Worm (Caenorhabditis elegans): ENCODE data around the gene mod-1.
A peak's percentile ranks its signal among the peaks of the same experiment; 100 is the strongest.

The mod-1 gene

DNA sequence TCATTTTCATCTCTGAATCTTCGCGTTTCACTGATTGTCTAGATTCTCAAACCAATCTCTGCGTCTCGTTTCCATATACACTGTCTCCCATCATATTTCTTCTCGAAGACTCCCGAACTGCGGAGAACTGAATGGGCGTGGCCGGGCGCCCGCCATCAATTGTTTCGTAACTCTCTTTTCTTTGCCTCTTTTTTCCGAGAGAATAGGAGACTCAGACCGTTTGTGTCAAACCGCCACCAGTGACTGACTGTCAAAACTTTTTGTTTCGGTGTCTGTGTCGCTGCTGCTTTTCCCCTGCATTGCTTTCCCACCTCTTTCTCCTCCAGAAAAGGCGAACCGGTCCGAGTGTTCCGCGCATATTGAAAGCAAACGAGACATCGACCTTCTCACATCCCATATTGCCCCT lies 22.3 kb upstream of the mod-1 start, which contains the start of gene unc-23 (continued):
- peak; percentile 77 to 96 for TF ChIP-seq daf-16 (GFP tag; optimal IDR thresholded peaks at IDR 0.05)
- TF ChIP-seq daf-16 (tag; optimal IDR thresholded peaks at IDR 0.05), result peak; percentile 78
- no peak for TF ChIP-seq unc-130 (GFP tag; optimal IDR thresholded peaks at IDR 0.05)
- TF ChIP-seq daf-19 (GFP tag; conservative IDR thresholded peaks at IDR 0.05), result no peak
- TF ChIP-seq hmg-1.1 (GFP tag; IDR thresholded peaks at IDR 0.05), result peak; percentile 74
- TF ChIP-seq ama-1 (optimal IDR thresholded peaks at IDR 0.05), result peak; percentile 65
- no peak for TF ChIP-seq fkh-10 (GFP tag; optimal IDR thresholded peaks at IDR 0.05)
- TF ChIP-seq lin-39 (tag; optimal IDR thresholded peaks at IDR 0.05), result no peak
- TF ChIP-seq ceh-20 (GFP tag; IDR thresholded peaks at IDR 0.05), result peak; percentile 76; the same call in 1 of the 2 replicates
- TF ChIP-seq mdt-29 (GFP tag; IDR thresholded peaks at IDR 0.05), result peak; percentile 99
- peak; percentile 86 for TF ChIP-seq tra-1 (GFP tag; IDR thresholded peaks at IDR 0.05)
- TF ChIP-seq jun-1 (tag; optimal IDR thresholded peaks at IDR 0.05), result peak; percentile 76
- no peak for TF ChIP-seq nhr-237 (tag; optimal IDR thresholded peaks at IDR 0.05)
- no peak for TF ChIP-seq nhr-111 (GFP tag; optimal IDR thresholded peaks at IDR 0.05)
- no peak for TF ChIP-seq egl-27 (tag; optimal IDR thresholded peaks at IDR 0.05)
- TF ChIP-seq lir-3 (tag; optimal IDR thresholded peaks at IDR 0.05), result no peak
- TF ChIP-seq spr-1 (tag; optimal IDR thresholded peaks at IDR 0.05), result peak; percentile 76
- no peak for TF ChIP-seq ZK546.5 (tag; optimal IDR thresholded peaks at IDR 0.05)
- TF ChIP-seq egl-43 (GFP tag; IDR thresholded peaks at IDR 0.05), result no peak
- TF ChIP-seq aly-2 (tag; optimal IDR thresholded peaks at IDR 0.05), result no peak
- no peak for TF ChIP-seq saeg-2 (GFP tag; IDR thresholded peaks at IDR 0.05)
- no peak for TF ChIP-seq ceh-82 (tag; optimal IDR thresholded peaks at IDR 0.05)
- peak; percentile 81 for TF ChIP-seq madf-9 (GFP tag; conservative IDR thresholded peaks at IDR 0.05)
- peak; percentile 85 for TF ChIP-seq nhr-28 (tag; optimal IDR thresholded peaks at IDR 0.05)
- TF ChIP-seq mdl-1 (tag; optimal IDR thresholded peaks at IDR 0.05), result peak in 1 of 2 experiments; percentile 80
- 0 out of 2 replicates have a peak, but pooled peaks have one; percentile 37 for TF ChIP-seq mxl-2 (GFP tag; conservative IDR thresholded peaks at IDR 0.05)
- peak; percentile 72 for TF ChIP-seq hlh-30 (tag; optimal IDR thresholded peaks at IDR 0.05; ENCODE audit: insufficient read depth)
- peak; percentile 48 for TF ChIP-seq ztf-7 (tag; optimal IDR thresholded peaks at IDR 0.05)
- TF ChIP-seq Y75B8A.6 (GFP tag; IDR thresholded peaks at IDR 0.05), result no peak; the same call in 1 of the 2 replicates
- TF ChIP-seq duxl-1 (tag; optimal IDR thresholded peaks at IDR 0.05; ENCODE audit: poor library complexity), result peak; percentile 30
- TF ChIP-seq mep-1 (tag; optimal IDR thresholded peaks at IDR 0.05), result peak; percentile 84
- no peak for TF ChIP-seq attf-4 (tag; optimal IDR thresholded peaks at IDR 0.05)
- peak; percentile 45 for TF ChIP-seq T20F7.1 (GFP tag; optimal IDR thresholded peaks at IDR 0.05)
- peak; percentile 54 for TF ChIP-seq lin-38 (GFP tag; IDR thresholded peaks at IDR 0.05)
- no peak for TF ChIP-seq lin-13 (GFP tag; optimal IDR thresholded peaks at IDR 0.05)
- TF ChIP-seq Y105C5A.15 (GFP tag; IDR thresholded peaks at IDR 0.05), result no peak
- TF ChIP-seq nhr-48 (tag; optimal IDR thresholded peaks at IDR 0.05), result peak; percentile 91
- TF ChIP-seq ceh-62 (tag; optimal IDR thresholded peaks at IDR 0.05), result no peak
- no peak for TF ChIP-seq F10B5.3 (tag; optimal IDR thresholded peaks at IDR 0.05)
- TF ChIP-seq set-16 (GFP tag; IDR thresholded peaks at IDR 0.05), result peak; percentile 77; the same call in 1 of the 2 replicates
- TF ChIP-seq unc-39 (tag; optimal IDR thresholded peaks at IDR 0.05), result no peak
- TF ChIP-seq lin-1 (GFP tag; IDR thresholded peaks at IDR 0.05), result peak; percentile 93
- TF ChIP-seq nhr-76 (tag; optimal IDR thresholded peaks at IDR 0.05), result peak; percentile 20
- TF ChIP-seq ctbp-1 (GFP tag; IDR thresholded peaks at IDR 0.05), result peak; percentile 69
- TF ChIP-seq pha-4 (GFP tag; IDR thresholded peaks at IDR 0.05), result peak; percentile 91
- TF ChIP-seq pha-4 (tag; optimal IDR thresholded peaks at IDR 0.05), result no peak
- no peak for TF ChIP-seq pqm-1 (tag; optimal IDR thresholded peaks at IDR 0.05)
- no peak for TF ChIP-seq F49E8.2 (tag; optimal IDR thresholded peaks at IDR 0.05; ENCODE audit: borderline replicate concordance)
- peak; percentile 35 for TF ChIP-seq rbr-2 (tag; optimal IDR thresholded peaks at IDR 0.05)
- no peak for TF ChIP-seq Y5F2A.4 (GFP tag; optimal IDR thresholded peaks at IDR 0.05)
- no peak for TF ChIP-seq snpc-1.2 (GFP tag; IDR thresholded peaks at IDR 0.05)
- peak; percentile 93 for TF ChIP-seq dve-1 (tag; optimal IDR thresholded peaks at IDR 0.05; ENCODE audit: insufficient read depth)
